Fruit fly (Drosophila melanogaster): ENCODE data around the gene bbg.

- TF ChIP-seq rn (GFP tag; IDR thresholded peaks at IDR 0.05) (no peak), CG8301 (tag; optimal IDR thresholded peaks at IDR 0.05) (no peak), CG17806 (tag; optimal IDR thresholded peaks at IDR 0.05) (no peak), Pif1A (GFP tag; optimal IDR thresholded peaks at IDR 0.05) (no peak), CG32121 (GFP tag; IDR thresholded peaks at IDR 0.05) (no peak), CG14655 (GFP tag; optimal IDR thresholded peaks at IDR 0.05) (no peak), gl (tag; optimal IDR thresholded peaks at IDR 0.05) (no peak), CG10348 (GFP tag; IDR thresholded peaks at IDR 0.05) (no peak)
These were observed 13.4 kb downstream of the bbg start for dm6 chr3L:14522483-14523362.
